Fruit fly (Drosophila melanogaster) ovary, adult (tissue): ENCODE results near the gene mRpL1.
A peak's percentile ranks its signal among the peaks of the same experiment; 100 is the strongest.

Experiments
- CG17801 ChIP-seq: fragments of 200-800 bp; optimal IDR thresholded peaks from 2 replicates; lab custom pipeline; 2019; ENCODE audit warnings: missing biosample characterization, mild to moderate bottlenecking, missing genetic modification characterization, moderate library complexity; ENCODE audit not compliant: partially characterized antibody

The mRpL1 gene

DNA sequence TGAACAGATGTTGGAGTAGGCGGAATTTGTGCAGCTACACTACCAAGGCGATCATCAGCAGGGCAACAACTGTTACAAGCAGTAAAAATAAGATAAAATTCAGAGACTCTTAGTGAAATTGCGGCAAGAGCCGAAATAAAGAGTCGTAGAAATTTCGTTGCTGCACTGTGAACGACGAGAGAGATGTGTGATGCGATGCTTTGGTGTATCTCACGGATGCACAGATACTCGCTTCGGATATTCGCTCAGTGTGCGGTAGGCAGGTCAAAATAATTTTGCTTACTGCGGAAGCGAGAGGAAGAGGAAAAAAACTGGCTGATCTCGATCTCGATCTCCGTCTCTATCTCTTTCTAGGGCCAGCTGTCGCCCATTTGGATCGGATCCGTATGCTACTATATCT, 12.4 kb upstream of the mRpL1 start:
- no peak for TF ChIP-seq CG17801

- no peak for TF ChIP-seq CG17801
Measured at dm6 chr3R:8290478-8290877, 10.8 kb upstream of the mRpL1 start, which contains the start of gene CG11672. Gene CG11672 (minus strand): TSS chr3R:8290578.

DNA sequence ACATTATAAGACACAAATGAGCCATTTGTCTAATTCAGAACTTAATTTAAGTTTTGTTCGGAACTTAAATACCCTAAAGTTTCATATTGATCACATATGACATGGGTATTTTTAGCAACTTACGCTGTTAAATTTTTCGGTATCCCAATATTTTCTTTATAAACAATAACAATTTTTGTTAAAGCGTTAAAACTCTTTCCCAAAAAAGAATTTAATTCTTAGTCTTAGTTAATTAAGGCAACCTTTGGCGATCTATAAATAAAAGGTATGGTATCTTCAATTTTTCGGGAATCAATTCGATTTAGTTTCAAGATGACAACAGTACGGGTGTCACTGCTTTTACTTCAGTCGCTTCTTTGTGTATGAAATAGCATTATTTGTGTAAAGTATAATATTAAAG, 10.3 kb upstream of the mRpL1 start, which contains the start of gene CG31464:
Gene CG31464, plus strand, starts transcription at position 301 of the 400 bp plus-strand sequence.
- TF ChIP-seq CG17801: no peak

DNA sequence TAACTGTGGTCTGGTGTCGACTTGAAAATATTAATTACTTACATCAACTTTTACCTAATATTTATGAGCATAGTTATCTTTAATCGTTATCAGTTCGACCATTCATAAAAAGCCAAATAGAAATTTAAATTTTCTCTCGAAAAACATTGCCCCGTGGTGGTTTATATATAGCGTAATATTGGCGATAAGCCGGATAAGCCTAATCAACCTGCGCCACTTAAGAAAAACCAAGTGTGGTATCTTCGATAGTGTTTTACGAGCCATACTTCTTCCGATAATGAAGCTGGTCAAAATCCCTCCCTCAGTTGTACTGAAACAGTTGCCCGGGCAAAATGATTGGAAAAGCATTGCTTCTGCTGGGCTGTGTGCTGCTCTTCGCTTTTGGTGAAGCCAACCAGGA, 9.2 kb upstream of the mRpL1 start, which contains the start of gene CG31463:
Gene CG31463, plus strand, starts transcription at position 302 of the 400 bp plus-strand sequence.
- no peak for TF ChIP-seq CG17801

DNA sequence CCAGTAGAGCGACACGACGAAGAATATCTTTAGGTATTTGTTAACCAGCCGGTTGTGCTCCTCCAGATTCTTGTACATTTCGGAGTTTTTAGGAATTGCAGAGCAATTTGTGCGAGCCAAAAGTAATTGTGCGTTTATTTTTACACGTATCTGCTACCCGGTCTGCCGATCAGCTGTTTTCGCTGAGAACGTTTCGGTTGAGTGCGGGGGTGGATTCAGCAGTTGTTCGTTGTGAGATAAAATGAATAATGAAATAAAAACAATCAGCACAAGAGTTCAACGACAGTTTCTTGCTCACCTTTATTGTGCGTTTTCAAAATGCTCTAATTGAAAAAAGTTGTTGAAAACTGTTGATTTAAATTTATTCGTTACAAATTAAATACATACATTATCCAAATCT, 2.6 kb downstream of the mRpL1 start, which contains the start of gene nac:
Gene nac, minus strand, starts transcription at position 176 of the 400 bp plus-strand sequence.
- TF ChIP-seq CG17801: no peak

DNA sequence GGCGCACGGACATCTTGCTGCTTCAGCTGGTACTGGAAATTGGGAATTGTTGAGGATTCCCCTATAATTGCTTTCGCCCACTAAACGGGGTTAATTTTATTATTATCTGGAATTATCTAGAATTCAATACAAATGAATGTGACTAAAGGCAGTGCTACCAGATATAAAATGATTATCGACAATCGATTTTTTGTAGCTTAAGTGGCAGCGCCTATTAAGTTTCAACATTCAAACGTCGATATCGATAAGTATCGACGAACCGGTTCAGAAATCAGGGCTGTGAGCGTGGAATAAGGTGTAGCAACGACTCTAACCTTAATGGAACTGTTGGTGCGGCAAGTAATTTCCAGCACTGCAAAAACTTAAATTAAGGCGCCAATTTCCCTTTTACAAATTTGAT, 3.9 kb downstream of the mRpL1 start, which contains the start of gene Sgt1:
Gene Sgt1, minus strand, starts transcription at position 165 of the 400 bp plus-strand sequence.
- peak; percentile 37 for TF ChIP-seq CG17801

DNA sequence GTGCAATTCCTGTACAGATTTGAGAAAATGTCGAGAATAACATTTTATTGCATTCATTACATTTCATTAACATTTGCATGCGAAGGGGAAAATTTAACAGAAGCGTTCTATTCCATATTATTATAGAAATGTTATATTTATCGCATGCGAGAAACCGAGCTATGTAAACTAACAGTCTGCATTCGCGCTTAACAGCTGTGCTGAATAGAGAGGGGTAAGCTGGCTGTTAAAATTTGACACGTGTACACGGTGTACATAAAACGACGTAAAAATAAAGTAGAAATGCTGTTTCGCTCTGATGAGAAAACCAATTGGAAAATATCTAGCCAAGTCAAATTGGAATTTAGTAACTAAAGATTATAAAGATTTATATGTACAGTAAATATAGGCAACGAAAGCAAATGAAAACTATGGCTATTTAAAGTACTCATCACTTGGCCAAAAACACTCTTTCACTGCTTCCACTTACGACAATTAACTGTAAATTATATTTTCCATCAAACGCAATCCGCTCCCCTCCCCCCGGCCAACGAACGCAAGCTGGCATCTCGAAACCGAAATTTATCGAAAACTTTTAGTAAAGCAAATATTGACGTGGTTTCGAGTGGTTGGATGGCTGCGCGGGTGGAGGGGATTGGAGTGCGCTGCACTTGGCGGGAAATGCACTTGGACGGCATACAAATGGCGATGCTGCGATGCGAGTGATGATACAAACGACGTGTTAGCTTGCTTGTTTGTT, 5.1 kb downstream of the mRpL1 start:
- TF ChIP-seq CG17801: no peak

- TF ChIP-seq CG17801: no peak
Measured at dm6 chr3R:8306927-8307261, 5.7 kb downstream of the mRpL1 start.

DNA sequence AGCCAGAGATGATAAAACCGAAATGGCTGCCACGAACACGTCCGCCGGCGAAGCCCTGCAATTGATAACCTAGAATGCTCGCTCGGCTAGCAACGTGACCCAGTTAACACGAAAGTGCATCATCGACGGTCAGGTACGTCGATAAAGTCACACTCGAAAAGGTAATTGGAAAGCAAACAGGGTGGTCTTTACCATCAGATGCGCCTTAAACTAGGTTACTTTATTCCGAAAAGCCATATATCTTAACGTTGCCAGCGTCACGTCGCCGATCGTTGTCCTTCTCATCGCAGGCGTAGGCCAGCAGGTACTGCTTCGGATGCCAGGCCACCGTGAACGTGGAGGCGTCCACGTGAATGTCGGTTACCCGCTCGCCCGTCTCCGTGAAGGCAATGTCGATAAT, 6.0 kb downstream of the mRpL1 start:
- no peak for TF ChIP-seq CG17801

DNA sequence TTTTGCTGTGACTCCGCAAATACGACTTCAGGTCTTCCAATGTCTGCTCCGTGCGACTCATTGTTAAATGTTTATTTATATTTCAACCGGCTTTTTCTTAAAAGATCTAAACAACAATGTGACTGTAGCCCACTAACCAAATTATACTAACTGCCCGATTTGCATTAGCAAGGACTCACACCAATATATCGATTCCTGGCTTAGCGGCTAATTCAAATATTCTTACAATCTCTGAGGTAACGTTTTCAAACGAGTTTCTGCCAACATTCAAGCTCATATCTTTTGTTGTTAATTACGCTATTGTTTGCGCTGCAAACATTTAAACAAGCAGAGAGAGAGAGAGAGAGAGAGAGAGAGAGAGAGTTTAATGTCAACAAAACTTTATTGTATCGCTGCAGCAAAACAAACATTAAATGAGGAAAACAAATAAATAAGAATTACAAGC, 7.3 kb downstream of the mRpL1 start, which contains the start of gene tex:
Gene tex, minus strand, starts transcription at position 131 of the 445 bp plus-strand sequence.
- no peak for TF ChIP-seq CG17801

dm6 chr3R:8310678-8311077, 9.4 kb downstream of the mRpL1 start, which contains the start of gene CG11693:
Gene CG11693 (minus strand): TSS chr3R:8310778.
- no peak for TF ChIP-seq CG17801

DNA sequence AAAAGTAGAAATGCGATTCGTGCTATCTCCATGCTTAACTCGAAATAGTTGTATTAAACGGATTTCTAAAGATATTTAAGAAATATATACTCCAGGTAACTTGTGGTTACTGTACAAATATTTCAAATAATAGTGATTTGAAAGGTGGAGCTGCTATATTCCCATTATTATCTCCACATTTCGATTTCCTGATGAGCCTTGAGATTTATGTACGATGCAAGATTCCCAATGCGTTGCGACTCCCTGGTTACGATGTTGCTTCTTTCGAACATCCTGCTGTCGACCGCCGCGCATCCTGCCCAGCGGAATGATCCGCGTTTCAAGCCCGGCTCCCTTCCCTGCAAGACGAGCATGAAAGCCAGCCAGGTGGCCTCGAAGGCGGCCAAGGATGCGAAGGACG, 10.8 kb downstream of the mRpL1 start, which contains the start of the genes CG11694 and CG11698:
Gene CG11694, minus strand, starts transcription at position 101 of the 400 bp plus-strand sequence.
Gene CG11698, plus strand, starts transcription at position 152 of the 400 bp plus-strand sequence.
- TF ChIP-seq CG17801: no peak

DNA sequence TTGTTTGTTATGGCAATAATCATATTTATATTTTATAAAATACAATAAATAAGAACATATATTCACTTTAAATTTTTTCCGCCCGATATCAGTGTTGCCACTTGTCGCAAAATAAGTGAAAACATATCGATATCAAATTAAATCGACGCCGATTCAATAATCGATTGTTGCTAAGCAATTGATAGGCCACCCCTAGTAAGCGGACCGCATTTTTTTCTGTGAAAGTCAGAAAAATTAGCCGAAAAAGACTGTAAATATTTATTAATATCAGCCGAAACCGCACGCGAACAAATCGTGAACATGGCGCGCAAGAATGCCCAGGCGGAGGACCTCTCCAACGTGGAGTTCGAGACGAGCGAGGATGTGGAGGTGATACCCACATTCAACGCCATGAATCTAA, 11.8 kb downstream of the mRpL1 start, which contains the start of gene CG7483:
Gene CG7483, plus strand, starts transcription at position 171 of the 400 bp plus-strand sequence.
- peak; percentile 58 for TF ChIP-seq CG17801

dm6 chr3R:8316344-8317105, 15.3 kb downstream of the mRpL1 start, which contains the start of gene Coq2:
Gene Coq2 (minus strand): TSS chr3R:8316543.
- TF ChIP-seq CG17801: no peak

- TF ChIP-seq CG17801: no peak
Measured at dm6 chr3R:8317215-8317614, 16.0 kb downstream of the mRpL1 start, which contains the start of gene Ctr1B. Gene Ctr1B (plus strand): TSS chr3R:8317612.

- no peak for TF ChIP-seq CG17801
Measured at dm6 chr3R:8317709-8318335, 16.6 kb downstream of the mRpL1 start.
